Fruit fly (Drosophila melanogaster) whole organism, embryonic: Measurements from ENCODE around the gene sbr.

Source experiments
- Abd-B ChIP-seq: fragments of 200-800 bp; sonication (Bioruptor generic); optimal IDR thresholded peaks from 2 replicates; lab custom pipeline; 2018; ENCODE audit warnings: missing biosample characterization, mild to moderate bottlenecking, missing genetic modification characterization, moderate library complexity
- Adf1 ChIP-seq: fragments of 200-800 bp; sonication (Bioruptor generic); IDR thresholded peaks from 2 replicates; pipeline ENCODE4 v1.3.6; 2022; ENCODE audit warnings: missing biosample characterization, missing genetic modification characterization
- CG11247 ChIP-seq: fragments of 200-800 bp; sonication (Bioruptor generic); IDR thresholded peaks from 2 replicates; pipeline ENCODE4 v1.3.6; 2022; ENCODE audit warnings: missing biosample characterization, missing genetic modification characterization
- CG15479 ChIP-seq: fragments of 200-800 bp; sonication (Bioruptor generic); optimal IDR thresholded peaks from 3 replicates; lab custom pipeline; 2019; ENCODE audit warnings: missing biosample characterization, mild to moderate bottlenecking, missing genetic modification characterization, moderate library complexity
- CG15696 ChIP-seq: fragments of 200-800 bp; sonication (Bioruptor generic); optimal IDR thresholded peaks from 2 replicates; lab custom pipeline; 2019; ENCODE audit warnings: missing biosample characterization, mild to moderate bottlenecking, missing genetic modification characterization, moderate library complexity
- CG16813 ChIP-seq: fragments of 200-800 bp; sonication (Bioruptor generic); IDR thresholded peaks from 3 replicates; pipeline ENCODE4 v1.3.6; 2022; ENCODE audit warnings: missing biosample characterization, missing genetic modification characterization; ENCODE audit not compliant: partially characterized antibody
- CG16815 ChIP-seq: fragments of 200-800 bp; sonication (Bioruptor generic); optimal IDR thresholded peaks from 3 replicates; lab custom pipeline; 2017; ENCODE audit warnings: missing biosample characterization, mild to moderate bottlenecking, missing genetic modification characterization
- CG17568 ChIP-seq: fragments of 200-800 bp; sonication (Bioruptor generic); optimal IDR thresholded peaks from 2 replicates; lab custom pipeline; 2018; ENCODE audit warnings: missing biosample characterization, mild to moderate bottlenecking, missing genetic modification characterization, moderate library complexity
- CG1832 ChIP-seq: fragments of 200-800 bp; sonication (Bioruptor generic); optimal IDR thresholded peaks from 2 replicates; lab custom pipeline; 2017; ENCODE audit warnings: missing biosample characterization, mild to moderate bottlenecking, missing genetic modification characterization, inconsistent platforms
- CG2712 ChIP-seq: fragments of 200-800 bp; optimal IDR thresholded peaks from 3 replicates; lab custom pipeline; 2019; ENCODE audit warnings: missing biosample characterization, mild to moderate bottlenecking, missing genetic modification characterization, moderate library complexity
- CG2889 ChIP-seq: fragments of 200-800 bp; sonication (Bioruptor generic); IDR thresholded peaks from 3 replicates; pipeline ENCODE4 v1.3.6; 2022; ENCODE audit warnings: missing biosample characterization, missing genetic modification characterization
- CG31388 ChIP-seq: fragments of 200-800 bp; sonication (Bioruptor generic); optimal IDR thresholded peaks from 2 replicates; lab custom pipeline; 2016; ENCODE audit warnings: missing biosample characterization, missing genetic modification characterization
- CG33213 ChIP-seq: fragments of 200-800 bp; sonication (Bioruptor generic); optimal IDR thresholded peaks from 3 replicates; lab custom pipeline; 2016; ENCODE audit warnings: missing biosample characterization, missing genetic modification characterization
- CG3838 ChIP-seq: fragments of 200-800 bp; sonication (Bioruptor generic); optimal IDR thresholded peaks from 3 replicates; lab custom pipeline; 2016; ENCODE audit warnings: missing biosample characterization, missing genetic modification characterization
- CG3847 ChIP-seq: fragments of 200-800 bp; sonication (Bioruptor generic); IDR thresholded peaks from 2 replicates; pipeline ENCODE4 v1.3.6; 2022; ENCODE audit warnings: missing biosample characterization, missing genetic modification characterization
- CG6791 ChIP-seq: fragments of 200-800 bp; sonication (Bioruptor generic); IDR thresholded peaks from 3 replicates; pipeline ENCODE4 v1.3.6; 2022; ENCODE audit warnings: missing biosample characterization, missing genetic modification characterization; ENCODE audit not compliant: partially characterized antibody
- CG7357 ChIP-seq: fragments of 200-800 bp; sonication (Bioruptor generic); IDR thresholded peaks from 3 replicates; pipeline ENCODE4 v1.3.6; 2022; ENCODE audit warnings: missing biosample characterization, missing genetic modification characterization
- Camta ChIP-seq: fragments of 200-800 bp; sonication (Bioruptor generic); optimal IDR thresholded peaks from 2 replicates; lab custom pipeline; 2016; ENCODE audit warnings: missing biosample characterization, missing genetic modification characterization
- Dip2 ChIP-seq: fragments of 200-800 bp; sonication (Bioruptor generic); IDR thresholded peaks from 2 replicates; pipeline ENCODE4 v1.3.6; 2022; ENCODE audit warnings: missing biosample characterization, missing genetic modification characterization
- Dip3 ChIP-seq: fragments of 200-800 bp; sonication (Bioruptor generic); optimal IDR thresholded peaks from 3 replicates; lab custom pipeline; 2016; ENCODE audit warnings: missing biosample characterization, missing genetic modification characterization
- Elba2 ChIP-seq: fragments of 200-800 bp; sonication (Bioruptor generic); optimal IDR thresholded peaks from 3 replicates; lab custom pipeline; 2016; ENCODE audit warnings: missing biosample characterization, missing genetic modification characterization
- GATAe ChIP-seq: fragments of 200-800 bp; sonication (Bioruptor generic); conservative IDR thresholded peaks from 2 replicates; pipeline ENCODE4 v1.3.6; 2022; ENCODE audit warnings: missing biosample characterization, missing genetic modification characterization
- Gsc ChIP-seq: fragments of 200-800 bp; sonication (Bioruptor generic); IDR thresholded peaks from 2 replicates; pipeline ENCODE4 v1.3.6; 2022; ENCODE audit warnings: missing biosample characterization, missing genetic modification characterization
- HLH4C ChIP-seq: fragments of 200-800 bp; sonication (Bioruptor generic); IDR thresholded peaks from 3 replicates; pipeline ENCODE4 v1.3.6; 2022; ENCODE audit warnings: missing biosample characterization, missing genetic modification characterization; ENCODE audit not compliant: partially characterized antibody
- MBD-R2 ChIP-seq: fragments of 200-800 bp; sonication (Bioruptor generic); IDR thresholded peaks from 2 replicates; pipeline ENCODE4 v1.3.6; 2022; ENCODE audit warnings: missing biosample characterization, missing genetic modification characterization
- MTF-1 ChIP-seq: fragments of 200-800 bp; sonication (Bioruptor generic); optimal IDR thresholded peaks from 2 replicates; lab custom pipeline; 2018; ENCODE audit warnings: missing biosample characterization, mild to moderate bottlenecking, missing genetic modification characterization, borderline replicate concordance
- NK7.1 ChIP-seq: fragments of 200-800 bp; sonication (Bioruptor generic); optimal IDR thresholded peaks from 3 replicates; lab custom pipeline; 2016; ENCODE audit warnings: missing biosample characterization, missing genetic modification characterization
- Oli ChIP-seq: fragments of 200-800 bp; sonication (Bioruptor generic); optimal IDR thresholded peaks from 2 replicates; lab custom pipeline; 2018; ENCODE audit warnings: missing biosample characterization, mild to moderate bottlenecking, missing genetic modification characterization, moderate library complexity
- ab ChIP-seq: fragments of 200-800 bp; sonication (Bioruptor generic); optimal IDR thresholded peaks from 2 replicates; lab custom pipeline; 2016; ENCODE audit warnings: missing biosample characterization, missing genetic modification characterization
- ac ChIP-seq: fragments of 200-800 bp; sonication (Bioruptor generic); optimal IDR thresholded peaks from 3 replicates; lab custom pipeline; 2017; ENCODE audit warnings: missing biosample characterization, mild to moderate bottlenecking, missing genetic modification characterization
- br ChIP-seq: fragments of >200 bp; optimal IDR thresholded peaks from 2 replicates; lab custom pipeline; 2017
- chif ChIP-seq, 2 experiments: fragments of 200-800 bp; sonication (Bioruptor generic); optimal IDR thresholded peaks; 3 replicates each; lab custom pipeline; 2016; ENCODE audit warnings: missing biosample characterization in 2 of 2, missing genetic modification characterization in 2 of 2
- dati ChIP-seq: fragments of 200-800 bp; sonication (Bioruptor generic); IDR thresholded peaks from 2 replicates; pipeline ENCODE4 v1.3.6; 2022; ENCODE audit warnings: missing biosample characterization, missing genetic modification characterization
- ems ChIP-seq: fragments of 200-800 bp; sonication (Bioruptor generic); optimal IDR thresholded peaks from 3 replicates; lab custom pipeline; 2016; ENCODE audit warnings: missing biosample characterization, missing genetic modification characterization
- ewg ChIP-seq: fragments of 200-800 bp; sonication (Bioruptor generic); optimal IDR thresholded peaks from 3 replicates; lab custom pipeline; 2017; ENCODE audit warnings: mild to moderate bottlenecking, missing biosample characterization, missing genetic modification reagents, missing genetic modification characterization
- eyg ChIP-seq: fragments of 200-800 bp; sonication (Bioruptor generic); optimal IDR thresholded peaks from 3 replicates; lab custom pipeline; 2016; ENCODE audit warnings: missing biosample characterization, missing genetic modification characterization
- gt ChIP-seq: fragments of 200-800 bp; sonication (Bioruptor generic); IDR thresholded peaks from 2 replicates; pipeline ENCODE4 v1.3.6; 2022; ENCODE audit warnings: missing biosample characterization, missing genetic modification characterization
- hkb ChIP-seq, 2 experiments: fragments of 200-800 bp in 1 of 2; fragments of >200 bp in 1 of 2; sonication (Bioruptor generic) in 1 of 2; IDR thresholded peaks in 1 of 2; optimal IDR thresholded peaks in 1 of 2; 2 replicates each; pipeline versions ENCODE4 v1.3.6 to Lab custom; 2017 to 2022; ENCODE audit warnings: missing biosample characterization in 1 of 2, missing genetic modification characterization in 1 of 2
- ind ChIP-seq: fragments of 200-800 bp; sonication (Bioruptor generic); optimal IDR thresholded peaks from 3 replicates; lab custom pipeline; 2016; ENCODE audit warnings: missing biosample characterization, missing genetic modification characterization
- insv ChIP-seq, 2 experiments: fragments of 200-800 bp; sonication (Bioruptor generic); optimal IDR thresholded peaks; 3 replicates each; lab custom pipeline; 2016 to 2018; ENCODE audit warnings: missing biosample characterization in 2 of 2, missing genetic modification characterization in 2 of 2
- kni ChIP-seq: fragments of 200-800 bp; sonication (Bioruptor generic); optimal IDR thresholded peaks from 3 replicates; lab custom pipeline; 2017; ENCODE audit warnings: mild to moderate bottlenecking, missing biosample characterization, missing genetic modification reagents, missing genetic modification characterization
- lov ChIP-seq, 2 experiments: fragments of 200-800 bp in 1 of 2; fragments of >200 bp in 1 of 2; sonication (Bioruptor generic) in 1 of 2; IDR thresholded peaks in 1 of 2; optimal IDR thresholded peaks in 1 of 2; 2 replicates in 1 of 2; 3 replicates in 1 of 2; pipeline versions ENCODE4 v1.3.6 to Lab custom; 2017 to 2022; ENCODE audit warnings: missing biosample characterization in 1 of 2, missing genetic modification characterization in 1 of 2
- nau ChIP-seq: fragments of 200-800 bp; sonication (Bioruptor generic); optimal IDR thresholded peaks from 3 replicates; lab custom pipeline; 2017; ENCODE audit warnings: missing biosample characterization, mild to moderate bottlenecking, missing genetic modification characterization, missing genetic modification reagents
- pho ChIP-seq: fragments of 200-800 bp; sonication (Bioruptor generic); optimal IDR thresholded peaks from 2 replicates; lab custom pipeline; 2016; ENCODE audit warnings: missing biosample characterization, missing genetic modification characterization
- phol ChIP-seq: fragments of 200-800 bp; sonication (Bioruptor generic); optimal IDR thresholded peaks from 3 replicates; lab custom pipeline; 2018; ENCODE audit warnings: missing biosample characterization, mild to moderate bottlenecking, missing genetic modification characterization, moderate library complexity
- psq ChIP-seq: fragments of 200-800 bp; sonication (Bioruptor generic); optimal IDR thresholded peaks from 2 replicates; lab custom pipeline; 2017; ENCODE audit warnings: missing biosample characterization, missing genetic modification characterization
- pum ChIP-seq: fragments of 200-800 bp; sonication (Bioruptor generic); optimal IDR thresholded peaks from 2 replicates; lab custom pipeline; 2016; ENCODE audit warnings: missing biosample characterization, missing genetic modification characterization
- pzg ChIP-seq: fragments of 200-800 bp; sonication (Bioruptor generic); optimal IDR thresholded peaks from 3 replicates; lab custom pipeline; 2018; ENCODE audit warnings: missing biosample characterization, mild to moderate bottlenecking, missing genetic modification characterization, moderate library complexity
- sug ChIP-seq: fragments of 200-800 bp; optimal IDR thresholded peaks from 2 replicates; lab custom pipeline; 2019; ENCODE audit warnings: missing biosample characterization, mild to moderate bottlenecking, missing genetic modification characterization, moderate library complexity
- wdn ChIP-seq: fragments of 200-800 bp; sonication (Bioruptor generic); IDR thresholded peaks from 2 replicates; pipeline ENCODE4 v1.3.6; 2022; ENCODE audit warnings: missing biosample characterization, missing genetic modification characterization

sbr gene

DNA sequence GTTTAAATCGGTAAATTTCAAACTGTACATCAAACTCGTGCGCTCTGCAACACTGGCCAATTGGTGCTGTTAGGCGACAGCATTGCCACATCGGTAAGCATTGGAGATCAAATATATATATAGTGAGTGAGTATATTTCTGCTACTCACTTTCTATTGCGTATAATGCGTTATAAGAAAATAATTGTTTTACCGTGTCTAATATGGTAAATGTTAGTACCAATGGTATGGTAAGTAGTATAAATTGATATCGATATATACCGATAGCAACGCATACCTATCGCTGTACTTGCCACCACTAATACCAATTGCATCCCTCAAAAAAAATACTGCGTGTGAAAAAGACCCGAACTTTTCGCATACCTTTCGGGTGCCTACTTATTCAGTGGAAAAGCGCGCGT is 10.5 kb upstream of the sbr start, which contains the start of the genes sofe and CG2186 (continued):
- peak; percentile 81 for TF ChIP-seq pzg (GFP tag; lab: Kevin White, UChicago)
- TF ChIP-seq Oli (tag; lab: Kevin White, UChicago), result peak; percentile 13
- no peak for TF ChIP-seq Dip2 (GFP tag; lab: Robert Waterston, UW)
- TF ChIP-seq lov (optimal IDR thresholded peaks at IDR 0.05; lab: Kevin White, UChicago), result no peak
- no peak for TF ChIP-seq lov (GFP tag; IDR thresholded peaks at IDR 0.05; lab: Robert Waterston, UW)
- peak; percentile 86 for TF ChIP-seq CG16813 (GFP tag; lab: Robert Waterston, UW)
- no peak for TF ChIP-seq ac (GFP tag; lab: Kevin White, UChicago)
- TF ChIP-seq pho (GFP tag; lab: Kevin White, UChicago), result peak; percentile 44
- peak; percentile 10 for TF ChIP-seq CG31388 (GFP tag; lab: Kevin White, UChicago)
- no peak for TF ChIP-seq CG11247 (GFP tag; lab: Robert Waterston, UW)
- TF ChIP-seq gt (GFP tag; lab: Robert Waterston, UW), result no peak
- TF ChIP-seq CG16815 (GFP tag; lab: Kevin White, UChicago), result peak; percentile 30
- TF ChIP-seq kni (GFP tag; lab: Kevin White, UChicago), result peak; percentile 2
- peak; percentile 67 for TF ChIP-seq CG6791 (GFP tag; lab: Robert Waterston, UW)
- peak; percentile 44 for TF ChIP-seq ems (GFP tag; lab: Kevin White, UChicago)
- no peak for TF ChIP-seq MTF-1 (GFP tag; lab: Kevin White, UChicago)
- TF ChIP-seq br (lab: Kevin White, UChicago), result no peak
- TF ChIP-seq Dip3, result peak; percentile 44
- peak; percentile 83 for TF ChIP-seq HLH4C (GFP tag; lab: Robert Waterston, UW)
- TF ChIP-seq MBD-R2, result peak; percentile 57
- TF ChIP-seq Adf1 (GFP tag; lab: Robert Waterston, UW), result no peak
- peak; percentile 67 for TF ChIP-seq ind (GFP tag; lab: Kevin White, UChicago)
- TF ChIP-seq CG33213, result peak; percentile 16
- TF ChIP-seq CG3838 (GFP tag; lab: Kevin White, UChicago), result no peak
- TF ChIP-seq Gsc (GFP tag; lab: Robert Waterston, UW), result no peak
- peak; percentile 14 for TF ChIP-seq NK7.1
- TF ChIP-seq CG15696 (tag; lab: Kevin White, UChicago), result peak; percentile 47
- peak; percentile 79 for TF ChIP-seq Elba2 (GFP tag; lab: Kevin White, UChicago)
- TF ChIP-seq sug (tag; lab: Kevin White, UChicago), result no peak
- no peak for TF ChIP-seq CG1832
- TF ChIP-seq CG2712 (tag; lab: Kevin White, UChicago), result peak; percentile 63
- peak; percentile 6 for TF ChIP-seq CG15479 (GFP tag; lab: Kevin White, UChicago)
- TF ChIP-seq psq, result peak; percentile 21
- no peak for TF ChIP-seq hkb (optimal IDR thresholded peaks at IDR 0.05; lab: Kevin White, UChicago)
- 0 out of 2 replicates have a peak, but pooled peaks have one; percentile 39 for TF ChIP-seq hkb (GFP tag; IDR thresholded peaks at IDR 0.05; lab: Robert Waterston, UW)
- TF ChIP-seq, all 482 proteins: peak for 229

DNA sequence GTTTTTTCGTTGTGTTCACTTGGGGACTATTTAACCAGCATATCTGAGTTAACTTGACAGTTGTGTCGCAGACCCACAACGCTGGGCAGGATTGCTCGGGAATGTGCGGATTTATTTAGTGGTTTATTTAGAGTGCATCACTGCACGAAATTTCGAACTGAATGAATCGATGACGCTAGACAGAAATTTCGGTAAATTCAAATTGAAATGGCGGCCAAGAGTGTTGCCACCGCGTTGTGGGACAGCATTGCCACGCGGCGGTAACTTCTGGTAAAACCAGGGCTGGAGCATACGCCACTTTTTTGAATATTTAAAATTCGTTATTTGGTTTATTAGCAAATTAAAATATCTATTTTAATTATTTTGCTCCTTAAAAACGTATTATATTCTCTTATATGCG is 7.8 kb upstream of the sbr start, which contains the start of gene feo:
Gene feo, minus strand, starts transcription at position 184 of the 400 bp plus-strand sequence.
- TF ChIP-seq GATAe (GFP tag; lab: Robert Waterston, UW) (no peak), insv (GFP tag; optimal IDR thresholded peaks at IDR 0.05; lab: Kevin White, UChicago) (peak in 1 of 2 experiments; percentile 4), sug (tag; lab: Kevin White, UChicago) (peak; percentile 4), Abd-B (GFP tag; lab: Kevin White, UChicago) (no peak), CG17568 (no peak), CG3838 (GFP tag; lab: Kevin White, UChicago) (no peak), chif (GFP tag; optimal IDR thresholded peaks at IDR 0.05; lab: Kevin White, UChicago) (no peak), CG2889 (GFP tag; lab: Robert Waterston, UW) (no peak), CG7357 (GFP tag; lab: Robert Waterston, UW) (no peak), ab (GFP tag; lab: Kevin White, UChicago) (no peak), ewg (GFP tag; lab: Kevin White, UChicago) (no peak), phol (tag; lab: Kevin White, UChicago) (peak; percentile 96), Camta (GFP tag; lab: Kevin White, UChicago) (no peak), pum (GFP tag; lab: Kevin White, UChicago) (no peak), wdn (GFP tag; lab: Robert Waterston, UW) (no peak), eyg (no peak), CG3847 (GFP tag; lab: Robert Waterston, UW) (peak; percentile 56), pho (GFP tag; lab: Kevin White, UChicago) (no peak), nau (GFP tag; lab: Kevin White, UChicago) (no peak), dati (no peak)
